Worm (Caenorhabditis elegans): ENCODE data around the gene lite-1.

Gene lite-1

ce11 chrX:6207687-6208088 is 22.9 kb downstream of the lite-1 start, which contains the start of gene T13C5.6 (continued):
- TF ChIP-seq unc-130 (GFP tag; optimal IDR thresholded peaks at IDR 0.05) (peak; percentile 77), skn-1 (tag; optimal IDR thresholded peaks at IDR 0.05) (no peak), lsy-2 (tag; optimal IDR thresholded peaks at IDR 0.05) (peak; percentile 46 to 85), vab-7 (GFP tag; IDR thresholded peaks at IDR 0.05) (peak; percentile 75)

ce11 chrX:6206305-6206704 is 24.3 kb downstream of the lite-1 start, which contains the start of gene mtp-18:
Gene mtp-18, minus strand, starts transcription at chrX:6206405.
- TF ChIP-seq unc-62 (GFP tag; optimal IDR thresholded peaks at IDR 0.05 in 1 of 2) (peak in 1 of 2 experiments; percentile 12), unc-62 (tag; optimal IDR thresholded peaks at IDR 0.05) (no peak), lsy-2 (tag; optimal IDR thresholded peaks at IDR 0.05) (no peak), unc-39 (tag; optimal IDR thresholded peaks at IDR 0.05) (no peak), ceh-32 (tag; optimal IDR thresholded peaks at IDR 0.05; ENCODE audit: poor library complexity) (no peak), F49E8.2 (tag; optimal IDR thresholded peaks at IDR 0.05; ENCODE audit: borderline replicate concordance) (no peak), Y105C5A.15 (GFP tag; IDR thresholded peaks at IDR 0.05) (no peak), sdz-12 (GFP tag; optimal IDR thresholded peaks at IDR 0.05) (no peak)

ce11 chrX:6205325-6205724 is 25.2 kb downstream of the lite-1 start:
- no peak for TF ChIP-seq sdz-12 (GFP tag; optimal IDR thresholded peaks at IDR 0.05)
- TF ChIP-seq madf-9 (GFP tag; conservative IDR thresholded peaks at IDR 0.05), result no peak
- peak in 1 of 2 experiments; percentile 90 for TF ChIP-seq unc-62 (GFP tag; optimal IDR thresholded peaks at IDR 0.05 in 1 of 2)
- no peak for TF ChIP-seq unc-62 (tag; optimal IDR thresholded peaks at IDR 0.05)
- no peak for TF ChIP-seq nhr-48 (tag; optimal IDR thresholded peaks at IDR 0.05)
- TF ChIP-seq dpl-1 (GFP tag; optimal IDR thresholded peaks at IDR 0.05), result no peak
- no peak for TF ChIP-seq D1046.2 (GFP tag; IDR thresholded peaks at IDR 0.05)

- TF ChIP-seq F37D6.2 (tag; optimal IDR thresholded peaks at IDR 0.05), result no peak
- peak; percentile 37 for TF ChIP-seq mxl-3 (GFP tag; optimal IDR thresholded peaks at IDR 0.05)
- no peak for TF ChIP-seq gei-8 (GFP tag; optimal IDR thresholded peaks at IDR 0.05)
- TF ChIP-seq unc-62 (GFP tag; optimal IDR thresholded peaks at IDR 0.05 in 1 of 2), result peak in 1 of 2 experiments; percentile 92
- TF ChIP-seq unc-62 (tag; optimal IDR thresholded peaks at IDR 0.05), result no peak
- peak; percentile 70 for TF ChIP-seq dmd-6 (GFP tag; IDR thresholded peaks at IDR 0.05)
- no peak for TF ChIP-seq dmd-9 (GFP tag; IDR thresholded peaks at IDR 0.05)
- TF ChIP-seq hlh-11 (tag; optimal IDR thresholded peaks at IDR 0.05), result peak; percentile 65
- TF ChIP-seq daf-16 (GFP tag; optimal IDR thresholded peaks at IDR 0.05), result peak in 1 of 2 experiments; percentile 22
- TF ChIP-seq daf-16 (tag; optimal IDR thresholded peaks at IDR 0.05), result peak; percentile 53
- no peak for TF ChIP-seq nhr-76 (tag; optimal IDR thresholded peaks at IDR 0.05)
- no peak for TF ChIP-seq fkh-10 (GFP tag; optimal IDR thresholded peaks at IDR 0.05)
- TF ChIP-seq nhr-28 (tag; optimal IDR thresholded peaks at IDR 0.05), result peak; percentile 68
- TF ChIP-seq F49E8.2 (tag; optimal IDR thresholded peaks at IDR 0.05; ENCODE audit: borderline replicate concordance), result no peak
- TF ChIP-seq ZK546.5 (tag; optimal IDR thresholded peaks at IDR 0.05), result no peak
- TF ChIP-seq saeg-2 (GFP tag; IDR thresholded peaks at IDR 0.05), result no peak
- no peak for TF ChIP-seq lin-1 (GFP tag; IDR thresholded peaks at IDR 0.05)
- TF ChIP-seq nhr-10 (tag; optimal IDR thresholded peaks at IDR 0.05), result peak; percentile 64
- TF ChIP-seq hif-1 (tag; optimal IDR thresholded peaks at IDR 0.05), result peak in 1 of 2 experiments; percentile 24
- peak; percentile 46 for TF ChIP-seq nhr-48 (tag; optimal IDR thresholded peaks at IDR 0.05)
- no peak for TF ChIP-seq tra-1 (GFP tag; IDR thresholded peaks at IDR 0.05)
- TF ChIP-seq F44E2.7 (GFP tag; IDR thresholded peaks at IDR 0.05), result no peak
- TF ChIP-seq ceh-62 (tag; optimal IDR thresholded peaks at IDR 0.05), result no peak
- TF ChIP-seq ama-1 (optimal IDR thresholded peaks at IDR 0.05), result peak; percentile 37
- peak; percentile 84 for TF ChIP-seq hlh-30 (tag; optimal IDR thresholded peaks at IDR 0.05; ENCODE audit: insufficient read depth)
- TF ChIP-seq mxl-2 (GFP tag; conservative IDR thresholded peaks at IDR 0.05), result no peak
- TF ChIP-seq daf-8 (GFP tag; IDR thresholded peaks at IDR 0.05), result no peak
- peak; percentile 59 for TF ChIP-seq mep-1 (tag; optimal IDR thresholded peaks at IDR 0.05)
- TF ChIP-seq fos-1 (tag; optimal IDR thresholded peaks at IDR 0.05), result no peak
- TF ChIP-seq lin-15B (tag; optimal IDR thresholded peaks at IDR 0.05), result no peak
- no peak for TF ChIP-seq pha-4 (GFP tag; IDR thresholded peaks at IDR 0.05)
- TF ChIP-seq pha-4 (tag; optimal IDR thresholded peaks at IDR 0.05), result peak; percentile 5
- TF ChIP-seq aha-1 (tag), result peak; percentile 77
- TF ChIP-seq lin-38 (GFP tag; IDR thresholded peaks at IDR 0.05), result no peak
- TF ChIP-seq rbr-2 (tag; optimal IDR thresholded peaks at IDR 0.05), result no peak
Observed at ce11 chrX:6204696-6205232, 25.8 kb downstream of the lite-1 start, which contains the start of gene bca-1. Gene bca-1, minus strand, starts transcription at chrX:6204746.

All from whole organism, L4 larva.